Worm (Caenorhabditis elegans) whole organism, L1 larva: ENCODE results near the gene prmt-6.

Source experiments
- aly-2 ChIP-seq: fragments of 150-350 bp; optimal IDR thresholded peaks from 2 replicates; lab custom pipeline; 2014; ENCODE audit warnings: missing biosample characterization, missing genetic modification characterization
- ama-1 ChIP-seq: fragments of 150-350 bp; optimal IDR thresholded peaks from 2 replicates; lab custom pipeline; 2014
- ceh-63 ChIP-seq: fragments of 200-800 bp; sonication (Bioruptor generic); optimal IDR thresholded peaks from 2 replicates; lab custom pipeline; 2018; ENCODE audit warnings: mild to moderate bottlenecking, missing genetic modification characterization, missing compliant biosample characterization
- ceh-8 ChIP-seq: fragments of 200-800 bp; sonication (Bioruptor generic); optimal IDR thresholded peaks from 2 replicates; lab custom pipeline; 2018; ENCODE audit warnings: mild to moderate bottlenecking, missing genetic modification characterization, moderate library complexity, missing compliant biosample characterization
- ceh-82 ChIP-seq, 3 experiments: fragments of 150-350 bp in 1 of 3; sonication (generic microtip) in 2 of 3; optimal IDR thresholded peaks; 2 replicates each; lab custom pipeline; 2014 to 2017; ENCODE audit warnings: missing biosample characterization in 3 of 3, missing genetic modification characterization in 3 of 3
- ceh-88 ChIP-seq: fragments of 200-800 bp; sonication (Bioruptor generic); IDR thresholded peaks from 2 replicates; pipeline ENCODE4 v1.3.6; 2022; ENCODE audit warnings: missing genetic modification characterization, missing compliant biosample characterization
- ceh-90 ChIP-seq: sonication (generic microtip); optimal IDR thresholded peaks from 2 replicates; lab custom pipeline; 2016; ENCODE audit warnings: missing genetic modification characterization, missing compliant biosample characterization
- ces-1 ChIP-seq: fragments of 150-350 bp; optimal IDR thresholded peaks from 2 replicates; lab custom pipeline; 2014; ENCODE audit warnings: missing biosample characterization, missing genetic modification reagents, missing genetic modification characterization
- dpl-1 ChIP-seq, 3 experiments: fragments of 150-350 bp in 2 of 3; sonication (generic microtip) in 1 of 3; optimal IDR thresholded peaks; 2 replicates each; lab custom pipeline; 2014 to 2017; ENCODE audit warnings: missing biosample characterization in 3 of 3, missing genetic modification characterization in 3 of 3, missing genetic modification reagents in 3 of 3
- efl-1 ChIP-seq, 4 experiments: fragments of 150-350 bp; optimal IDR thresholded peaks in 3 of 4; peaks in 1 of 4; 1 replicate in 1 of 4; 2 replicates in 3 of 4; lab custom pipeline; 2014; ENCODE audit warnings: missing biosample characterization in 2 of 4, missing genetic modification characterization in 2 of 4, missing genetic modification reagents in 2 of 4
- efl-3 ChIP-seq: fragments of 200-800 bp; sonication (Bioruptor generic); optimal IDR thresholded peaks from 2 replicates; lab custom pipeline; 2018; ENCODE audit warnings: mild to moderate bottlenecking, missing genetic modification characterization, missing compliant biosample characterization
- egl-13 ChIP-seq: sonication (generic microtip); optimal IDR thresholded peaks from 2 replicates; lab custom pipeline; 2016; ENCODE audit warnings: missing genotype, missing genetic modification reagents, missing genetic modification characterization, missing compliant biosample characterization
- egl-27 ChIP-seq, 2 experiments: fragments of 150-350 bp in 1 of 2; sonication (generic microtip); optimal IDR thresholded peaks; 3 replicates each; lab custom pipeline; 2017 to 2018; ENCODE audit warnings: missing biosample characterization in 2 of 2, missing genetic modification characterization in 2 of 2, missing genetic modification reagents in 2 of 2
- elt-2 ChIP-seq: sonication (generic microtip); optimal IDR thresholded peaks from 2 replicates; lab custom pipeline; 2016; ENCODE audit warnings: missing genetic modification characterization, mild to moderate bottlenecking, inconsistent platforms, missing compliant biosample characterization, missing genetic modification reagents
- ets-5 ChIP-seq: fragments of 200-800 bp; sonication (Bioruptor generic); IDR thresholded peaks from 2 replicates; pipeline ENCODE4 v1.3.6; 2022; ENCODE audit warnings: missing genetic modification characterization, missing compliant biosample characterization
- fkh-10 ChIP-seq: sonication (generic microtip); optimal IDR thresholded peaks from 2 replicates; lab custom pipeline; 2017; ENCODE audit warnings: missing biosample characterization, missing genetic modification reagents, missing genetic modification characterization
- fkh-4 ChIP-seq: sonication (generic microtip); optimal IDR thresholded peaks from 2 replicates; lab custom pipeline; 2016; ENCODE audit warnings: missing compliant biosample characterization, missing genetic modification characterization, borderline replicate concordance
- fkh-8 ChIP-seq: sonication (generic microtip); optimal IDR thresholded peaks from 2 replicates; lab custom pipeline; 2016; ENCODE audit warnings: mild to moderate bottlenecking, missing genetic modification characterization, missing compliant biosample characterization
- grh-1 ChIP-seq: fragments of 200-800 bp; sonication (Bioruptor generic); IDR thresholded peaks from 2 replicates; pipeline ENCODE4 v1.3.6; 2022; ENCODE audit warnings: missing genetic modification reagents, missing genetic modification characterization, missing compliant biosample characterization
- hlh-4 ChIP-seq: sonication (generic microtip); optimal IDR thresholded peaks from 2 replicates; lab custom pipeline; 2016; ENCODE audit warnings: mild to moderate bottlenecking, missing genetic modification characterization, missing compliant biosample characterization
- hpl-2 ChIP-seq: fragments of 150-350 bp; optimal IDR thresholded peaks from 2 replicates; lab custom pipeline; 2014; ENCODE audit warnings: missing biosample characterization, missing genetic modification reagents, missing genetic modification characterization
- lin-13 ChIP-seq: fragments of 150-350 bp; optimal IDR thresholded peaks from 2 replicates; lab custom pipeline; 2014; ENCODE audit warnings: missing biosample characterization, missing genetic modification reagents, missing genetic modification characterization
- lin-15B ChIP-seq: fragments of 150-350 bp; sonication (generic microtip); optimal IDR thresholded peaks from 3 replicates; lab custom pipeline; 2014; ENCODE audit warnings: missing biosample characterization, missing genetic modification characterization
- lsy-2 ChIP-seq, 2 experiments: fragments of 150-350 bp; optimal IDR thresholded peaks; 2 replicates each; lab custom pipeline; 2014; ENCODE audit warnings: missing biosample characterization in 2 of 2, missing genetic modification characterization in 2 of 2
- mab-9 ChIP-seq: fragments of 200-800 bp; sonication (Bioruptor generic); IDR thresholded peaks from 2 replicates; pipeline ENCODE4 v1.3.6; 2022; ENCODE audit warnings: missing genetic modification reagents, missing genetic modification characterization, missing compliant biosample characterization
- mef-2 ChIP-seq: fragments of 150-350 bp; optimal IDR thresholded peaks from 2 replicates; lab custom pipeline; 2014; ENCODE audit warnings: missing biosample characterization, missing genetic modification characterization
- nhr-19 ChIP-seq: fragments of 200-800 bp; sonication (Bioruptor generic); conservative IDR thresholded peaks from 2 replicates; pipeline ENCODE4 v1.3.6; 2022; ENCODE audit warnings: missing genetic modification characterization, missing compliant biosample characterization
- nhr-20 ChIP-seq: sonication (generic microtip); optimal IDR thresholded peaks from 2 replicates; lab custom pipeline; 2016; ENCODE audit warnings: mild to moderate bottlenecking, missing genetic modification characterization, missing compliant biosample characterization
- nhr-28 ChIP-seq: fragments of 150-350 bp; optimal IDR thresholded peaks from 2 replicates; lab custom pipeline; 2014; ENCODE audit warnings: missing biosample characterization, missing genetic modification characterization
- nhr-47 ChIP-seq: sonication (generic microtip); optimal IDR thresholded peaks from 2 replicates; lab custom pipeline; 2016; ENCODE audit warnings: mild to moderate bottlenecking, missing genetic modification characterization, moderate library complexity, missing compliant biosample characterization
- nhr-71 ChIP-seq: sonication (generic microtip); optimal IDR thresholded peaks from 2 replicates; lab custom pipeline; 2016; ENCODE audit warnings: mild to moderate bottlenecking, missing genetic modification characterization, moderate library complexity, missing compliant biosample characterization
- nhr-85 ChIP-seq: sonication (generic microtip); peaks from one replicate; lab custom pipeline; 2016; ENCODE audit warnings: missing genetic modification characterization, inconsistent platforms, missing compliant biosample characterization
- nhr-90 ChIP-seq: sonication (generic microtip); optimal IDR thresholded peaks from 2 replicates; lab custom pipeline; 2016; ENCODE audit warnings: mild to moderate bottlenecking, missing genetic modification characterization, missing compliant biosample characterization; ENCODE audit not compliant: poor library complexity
- pag-3 ChIP-seq: sonication (generic microtip); optimal IDR thresholded peaks from 2 replicates; lab custom pipeline; 2017; ENCODE audit warnings: missing genetic modification characterization, mild to moderate bottlenecking, missing compliant biosample characterization, antibody characterized with exemption, borderline replicate concordance; ENCODE audit not compliant: insufficient read depth
- rnt-1 ChIP-seq: sonication (generic microtip); optimal IDR thresholded peaks from 2 replicates; lab custom pipeline; 2016; ENCODE audit warnings: mild to moderate bottlenecking, missing genetic modification characterization, moderate library complexity, missing compliant biosample characterization
- skn-1 ChIP-seq: fragments of 150-350 bp; optimal IDR thresholded peaks from 2 replicates; lab custom pipeline; 2014; ENCODE audit warnings: missing biosample characterization, missing genetic modification characterization
- snpc-4 ChIP-seq: fragments of 150-350 bp; optimal IDR thresholded peaks from 2 replicates; lab custom pipeline; 2014; ENCODE audit warnings: missing biosample characterization, missing genetic modification characterization
- snu-23 ChIP-seq: sonication (generic microtip); optimal IDR thresholded peaks from 2 replicates; lab custom pipeline; 2016; ENCODE audit warnings: missing genetic modification characterization, missing compliant biosample characterization
- sox-4 ChIP-seq: sonication (generic microtip); optimal IDR thresholded peaks from 2 replicates; lab custom pipeline; 2016; ENCODE audit warnings: missing genetic modification characterization, missing compliant biosample characterization
- tbx-2 ChIP-seq: sonication (generic microtip); optimal IDR thresholded peaks from 2 replicates; lab custom pipeline; 2016; ENCODE audit warnings: missing genetic modification characterization, missing compliant biosample characterization
- tlp-1 ChIP-seq: fragments of 150-350 bp; optimal IDR thresholded peaks from 2 replicates; lab custom pipeline; 2014; ENCODE audit warnings: missing biosample characterization, missing genetic modification characterization
- unc-30 ChIP-seq: sonication (generic microtip); optimal IDR thresholded peaks from 2 replicates; lab custom pipeline; 2017; ENCODE audit warnings: missing biosample characterization, missing genetic modification characterization
- unc-86 ChIP-seq: sonication (generic microtip); optimal IDR thresholded peaks from 2 replicates; lab custom pipeline; 2016; ENCODE audit warnings: missing genetic modification characterization, missing compliant biosample characterization
- unc-98 ChIP-seq: fragments of 200-800 bp; sonication (Bioruptor generic); IDR thresholded peaks from 2 replicates; pipeline ENCODE4 v1.3.6; 2022; ENCODE audit warnings: missing genetic modification characterization, missing compliant biosample characterization
- zag-1 ChIP-seq: fragments of 150-350 bp; optimal IDR thresholded peaks from 2 replicates; lab custom pipeline; 2014; ENCODE audit warnings: missing biosample characterization, missing genetic modification characterization
- zip-4 ChIP-seq: fragments of 200-800 bp; sonication (Bioruptor generic); optimal IDR thresholded peaks from 2 replicates; lab custom pipeline; 2018; ENCODE audit warnings: mild to moderate bottlenecking, missing genetic modification characterization, moderate library complexity, missing compliant biosample characterization
- ztf-11 ChIP-seq, 2 experiments: sonication (generic microtip); optimal IDR thresholded peaks; 2 replicates each; lab custom pipeline; 2016 to 2017; ENCODE audit warnings: missing genetic modification characterization in 2 of 2, missing biosample characterization in 1 of 2, missing compliant biosample characterization in 1 of 2
- ztf-4 ChIP-seq: fragments of 150-350 bp; optimal IDR thresholded peaks from 2 replicates; lab custom pipeline; 2014; ENCODE audit warnings: missing biosample characterization, missing genetic modification characterization

The prmt-6 gene

DNA sequence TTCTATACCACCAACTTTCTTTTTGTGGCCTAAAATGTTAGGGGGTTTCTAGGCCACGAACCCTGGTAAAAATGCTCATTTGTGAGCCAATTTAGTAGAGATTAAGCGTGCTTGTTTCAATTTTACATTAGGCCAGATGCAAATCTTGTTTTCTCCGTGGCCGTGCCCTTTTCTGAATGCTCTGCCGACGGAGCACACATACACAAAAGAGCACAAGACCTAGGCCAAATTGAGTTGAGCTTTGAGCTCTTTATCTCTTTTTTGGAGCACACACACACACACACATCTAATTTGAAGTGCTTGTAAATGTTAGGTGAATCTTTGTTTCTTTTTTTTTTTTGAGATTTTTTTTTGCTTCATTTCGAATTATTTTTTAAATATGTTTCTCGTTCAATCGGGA, 42.1 kb downstream of the prmt-6 start:
- TF ChIP-seq tbx-2 (no peak), egl-13 (tag; lab: Kevin White, UChicago) (no peak), fkh-10 (peak; percentile 68), lin-13 (GFP tag; lab: Kevin White, UChicago) (no peak)

DNA sequence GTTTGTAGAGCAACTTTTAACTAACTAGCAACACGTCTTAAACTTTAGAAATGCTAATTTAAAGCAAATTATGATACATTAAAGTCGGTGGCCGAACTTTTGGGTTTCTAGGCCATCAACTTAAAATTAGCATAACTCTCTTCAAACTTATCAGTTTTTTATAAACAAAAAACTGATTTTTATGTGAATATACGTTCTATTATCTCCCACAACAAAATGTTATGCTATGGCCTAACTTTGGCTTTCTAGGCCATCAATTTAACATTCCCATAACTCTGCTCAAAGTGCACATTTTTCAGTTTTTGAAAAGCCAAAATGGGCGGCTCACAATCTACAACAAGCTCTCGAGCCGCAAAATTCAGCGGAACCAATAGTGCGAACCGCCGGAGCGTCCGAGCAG, 44.5 kb downstream of the prmt-6 start, which contains the start of gene C54E4.1:
TSS of gene C54E4.1 (plus strand) at position 301 of the 400 bp plus-strand sequence.
- TF ChIP-seq sox-4, result no peak
- no peak for TF ChIP-seq lsy-2 (tag; optimal IDR thresholded peaks at IDR 0.05; lab: Kevin White, UChicago)
- TF ChIP-seq ztf-11 (tag; optimal IDR thresholded peaks at IDR 0.05; lab: Kevin White, UChicago), result no peak
- TF ChIP-seq mab-9 (GFP tag; lab: Robert Waterston, UW), result no peak
- no peak for TF ChIP-seq tlp-1 (tag; lab: Kevin White, UChicago)
- TF ChIP-seq aly-2, result no peak
- TF ChIP-seq skn-1 (tag; lab: Kevin White, UChicago), result no peak
- no peak for TF ChIP-seq zag-1 (tag; lab: Kevin White, UChicago)
- TF ChIP-seq nhr-28, result no peak
- no peak for TF ChIP-seq zip-4 (GFP tag; lab: Kevin White, UChicago)
- no peak for TF ChIP-seq nhr-20 (tag; lab: Kevin White, UChicago)
- TF ChIP-seq hpl-2 (GFP tag; lab: Kevin White, UChicago), result no peak
- TF ChIP-seq unc-98 (GFP tag; lab: Robert Waterston, UW), result no peak
- TF ChIP-seq snpc-4 (tag; lab: Kevin White, UChicago), result no peak
- TF ChIP-seq efl-3 (GFP tag; lab: Kevin White, UChicago), result no peak
- TF ChIP-seq elt-2, result no peak
- no peak for TF ChIP-seq lin-15B (tag; lab: Kevin White, UChicago)
- no peak for TF ChIP-seq ceh-8 (GFP tag; lab: Kevin White, UChicago)
- TF ChIP-seq pag-3 (tag; lab: Kevin White, UChicago), result no peak
- TF ChIP-seq unc-86 (tag; lab: Kevin White, UChicago), result no peak

DNA sequence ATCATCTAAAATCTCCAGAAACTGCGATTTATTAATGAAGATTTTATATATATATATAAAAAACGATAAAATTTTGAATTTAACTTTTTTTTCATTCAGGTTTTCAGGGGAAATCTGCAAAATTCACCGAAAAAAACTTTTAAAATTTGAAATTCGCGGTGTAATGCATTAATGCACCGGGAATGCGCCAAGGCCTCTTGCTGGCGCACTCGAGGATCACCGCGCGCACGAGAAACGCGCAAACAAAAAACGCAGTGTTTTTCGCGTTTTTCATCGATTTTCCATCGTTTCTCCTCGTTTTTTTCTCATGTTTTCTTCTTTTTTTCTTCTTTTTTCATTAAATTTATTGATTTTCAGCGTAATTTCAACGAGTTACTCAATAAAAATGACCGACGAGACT, 46.8 kb downstream of the prmt-6 start, which contains the start of gene hrpu-2:
TSS of gene hrpu-2 (plus strand) at position 352 of the 400 bp plus-strand sequence.
- TF ChIP-seq grh-1 (GFP tag; lab: Robert Waterston, UW) (peak; percentile 91), nhr-85 (tag; lab: Kevin White, UChicago) (peak; percentile 89), unc-98 (GFP tag; lab: Robert Waterston, UW) (peak; percentile 41; the same call in 1 of the 2 replicates), ceh-90 (tag; lab: Kevin White, UChicago) (peak; percentile 67), fkh-8 (peak; percentile 85), lin-13 (GFP tag; lab: Kevin White, UChicago) (peak; percentile 90), dpl-1 (GFP tag; optimal IDR thresholded peaks at IDR 0.05; lab: Kevin White, UChicago) (peak; percentile 98), tbx-2 (peak; percentile 93), egl-27 (tag; optimal IDR thresholded peaks at IDR 0.05; lab: Kevin White, UChicago) (peak in 1 of 2 experiments; percentile 13), ceh-63 (GFP tag; lab: Kevin White, UChicago) (no peak), zip-4 (GFP tag; lab: Kevin White, UChicago) (peak; percentile 84), pag-3 (tag; lab: Kevin White, UChicago) (no peak), mef-2 (tag; lab: Kevin White, UChicago) (peak; percentile 42), ceh-82 (tag; optimal IDR thresholded peaks at IDR 0.05; lab: Kevin White, UChicago) (peak; percentile 86 to 94 (median 93)), nhr-20 (tag; lab: Kevin White, UChicago) (peak; percentile 83), unc-30 (tag; lab: Kevin White, UChicago) (peak; percentile 13), nhr-90 (peak; percentile 90), nhr-71 (tag; lab: Kevin White, UChicago) (peak; percentile 94), unc-86 (tag; lab: Kevin White, UChicago) (peak; percentile 88), nhr-47 (tag; lab: Kevin White, UChicago) (peak; percentile 95), ets-5 (GFP tag; lab: Robert Waterston, UW) (no peak), hlh-4 (tag; lab: Kevin White, UChicago) (no peak), ces-1 (GFP tag; lab: Kevin White, UChicago) (no peak), rnt-1 (tag; lab: Kevin White, UChicago) (peak; percentile 96), snu-23 (peak; percentile 92), zag-1 (tag; lab: Kevin White, UChicago) (no peak), efl-1 (optimal IDR thresholded peaks at IDR 0.05; lab: Kevin White, UChicago) (peak; percentile 98 to 99), efl-1 (GFP tag; optimal IDR thresholded peaks at IDR 0.05 in 1 of 2; lab: Kevin White, UChicago) (peak; percentile 98 to 100), ceh-88 (peak; percentile 60), ztf-4 (tag; lab: Kevin White, UChicago) (peak; percentile 75), ama-1 (lab: Kevin White, UChicago) (peak; percentile 50), nhr-19 (peak; percentile 91), fkh-4 (tag; lab: Kevin White, UChicago) (peak; percentile 24)
